Worm (Caenorhabditis elegans): ENCODE results near the gene srx-13.

- TF ChIP-seq nhr-237 (tag; optimal IDR thresholded peaks at IDR 0.05), result no peak
- no peak for TF ChIP-seq tbx-8 (GFP tag; optimal IDR thresholded peaks at IDR 0.05)
- TF ChIP-seq pha-4 (tag; optimal IDR thresholded peaks at IDR 0.05), result no peak
- no peak for TF ChIP-seq ceh-43 (GFP tag; optimal IDR thresholded peaks at IDR 0.05)
- TF ChIP-seq elt-3 (tag; optimal IDR thresholded peaks at IDR 0.05), result no peak
- no peak for TF ChIP-seq ham-2 (GFP tag; optimal IDR thresholded peaks at IDR 0.05)
- no peak for TF ChIP-seq ceh-39 (tag; optimal IDR thresholded peaks at IDR 0.05)
- TF ChIP-seq unc-62 (GFP tag; optimal IDR thresholded peaks at IDR 0.05), result no peak
- TF ChIP-seq drap-1 (GFP tag; optimal IDR thresholded peaks at IDR 0.05), result no peak
- TF ChIP-seq elt-1 (tag; optimal IDR thresholded peaks at IDR 0.05; ENCODE audit: borderline replicate concordance, insufficient read depth), result no peak
- TF ChIP-seq bed-3 (GFP tag; optimal IDR thresholded peaks at IDR 0.05), result no peak
Measured at ce11 chrIV:1127852-1128251, 9.4 kb upstream of the srx-13 start.
